Fruit fly (Drosophila melanogaster): Measurements from ENCODE around the gene CG14710.

The CG14710 gene

dm6 chr3R:11582253-11582589, 37.7 kb upstream of the CG14710 start (continued):
- TF ChIP-seq Sox14 (GFP tag; optimal IDR thresholded peaks at IDR 0.05) (peak; percentile 83), Ets21C (GFP tag; optimal IDR thresholded peaks at IDR 0.05) (no peak), CG11762 (GFP tag; optimal IDR thresholded peaks at IDR 0.05; ENCODE audit: insufficient read depth) (peak; percentile 72), CG4318 (GFP tag; optimal IDR thresholded peaks at IDR 0.05) (no peak), svp (GFP tag) (no peak), CG34406 (GFP tag; optimal IDR thresholded peaks at IDR 0.05) (no peak), net (GFP tag; optimal IDR thresholded peaks at IDR 0.05) (peak; percentile 90)

DNA sequence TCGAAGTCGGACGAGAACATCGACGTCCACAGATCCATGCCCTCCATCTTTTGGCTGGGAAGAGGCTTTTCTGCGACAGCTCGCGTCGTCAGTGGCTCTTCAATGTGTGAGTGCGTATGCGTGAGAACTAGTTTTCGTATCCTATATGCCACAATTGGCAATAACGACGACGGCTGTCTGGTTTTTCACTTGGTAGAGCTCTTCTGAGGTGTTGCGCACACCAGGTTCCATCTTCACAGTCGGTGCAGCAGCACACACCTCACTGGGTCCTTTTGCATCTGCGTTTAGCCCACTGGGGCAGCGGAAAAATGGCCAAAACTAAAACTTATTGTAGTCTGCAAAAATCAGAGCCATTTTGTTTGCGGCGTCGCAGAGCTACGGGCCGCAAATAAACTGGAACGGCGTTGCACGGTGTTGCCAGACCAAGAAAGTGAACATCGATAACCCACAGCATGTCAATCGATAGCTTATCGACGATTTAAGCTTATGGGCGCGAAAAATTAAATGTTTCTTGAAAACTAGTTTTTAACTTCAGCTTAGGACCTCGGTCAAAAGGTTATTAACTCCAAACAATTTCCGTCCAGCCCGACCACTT, 30.0 kb upstream of the CG14710 start, which contains the start of gene CG6791:
TSS of gene CG6791 (minus strand) at position 383 of the 595 bp plus-strand sequence.
- TF ChIP-seq CG6163 (GFP tag; IDR thresholded peaks at IDR 0.05) (no peak; the same call in 2 of the 3 replicates), CG3032 (tag; optimal IDR thresholded peaks at IDR 0.05) (no peak), salr (GFP tag; optimal IDR thresholded peaks at IDR 0.05) (no peak), CG6808 (GFP tag; optimal IDR thresholded peaks at IDR 0.05) (no peak), ss (GFP tag; optimal IDR thresholded peaks at IDR 0.05) (no peak), Blimp-1 (GFP tag; optimal IDR thresholded peaks at IDR 0.05) (no peak)

DNA sequence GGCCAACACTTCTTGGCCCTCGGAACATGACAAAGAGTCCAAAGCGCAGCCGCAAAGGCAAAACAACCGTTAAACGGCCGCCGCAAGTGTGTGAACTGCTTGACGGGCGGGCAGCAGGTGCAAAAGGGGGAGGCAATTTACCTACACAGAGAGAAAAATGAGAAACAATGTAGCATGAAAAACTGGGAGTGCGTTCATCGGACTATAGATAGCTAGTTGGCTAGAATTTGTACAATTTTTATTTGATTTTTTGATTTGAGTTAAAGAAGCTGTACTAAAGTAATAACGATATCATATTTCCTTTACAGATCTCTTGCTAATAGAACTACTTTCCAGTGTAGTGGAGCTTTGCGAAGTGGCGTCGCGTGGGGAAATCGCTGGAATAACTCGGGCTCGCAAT, 24.4 kb upstream of the CG14710 start:
- TF ChIP-seq salr (GFP tag; optimal IDR thresholded peaks at IDR 0.05) (peak in 1 of 2 experiments; percentile 28), Gug (GFP tag; IDR thresholded peaks at IDR 0.05) (no peak; the same call in 1 of the 2 replicates), CG15336 (GFP tag; IDR thresholded peaks at IDR 0.05) (peak; percentile 73), CG3032 (tag; optimal IDR thresholded peaks at IDR 0.05) (peak; percentile 28), net (GFP tag; optimal IDR thresholded peaks at IDR 0.05) (peak; percentile 41), Lpt (GFP tag; optimal IDR thresholded peaks at IDR 0.05) (peak; percentile 51), CG11294 (GFP tag; IDR thresholded peaks at IDR 0.05) (peak; percentile 44), dac (GFP tag; optimal IDR thresholded peaks at IDR 0.05) (peak; percentile 6), acj6 (GFP tag; optimal IDR thresholded peaks at IDR 0.05) (peak; percentile 34), svp (GFP tag) (no peak), CG6163 (GFP tag; IDR thresholded peaks at IDR 0.05) (peak; percentile 51; the same call in 1 of the 3 replicates), pdm3 (GFP tag; optimal IDR thresholded peaks at IDR 0.05) (no peak), CG4318 (GFP tag; optimal IDR thresholded peaks at IDR 0.05) (peak; percentile 60), ss (GFP tag; optimal IDR thresholded peaks at IDR 0.05) (peak in 1 of 2 experiments; percentile 19), lz (GFP tag; optimal IDR thresholded peaks at IDR 0.05) (peak; percentile 6), Sox15 (GFP tag; optimal IDR thresholded peaks at IDR 0.05) (no peak), fd85E (GFP tag; optimal IDR thresholded peaks at IDR 0.05) (no peak), achi (GFP tag; optimal IDR thresholded peaks at IDR 0.05) (peak; percentile 22), fd59A (GFP tag; optimal IDR thresholded peaks at IDR 0.05) (peak; percentile 5), Sox14 (GFP tag; optimal IDR thresholded peaks at IDR 0.05) (peak; percentile 26), CG6792 (GFP tag; optimal IDR thresholded peaks at IDR 0.05) (peak; percentile 2), CG34406 (GFP tag; optimal IDR thresholded peaks at IDR 0.05) (peak; percentile 8), CG11762 (GFP tag; optimal IDR thresholded peaks at IDR 0.05; ENCODE audit: insufficient read depth) (peak; percentile 22), Eip78C (GFP tag) (peak; percentile 81), CG31627 (GFP tag; optimal IDR thresholded peaks at IDR 0.05) (no peak), Hr39 (GFP tag; optimal IDR thresholded peaks at IDR 0.05) (peak; percentile 21), Ets96B (tag; optimal IDR thresholded peaks at IDR 0.05) (peak; percentile 5), CG3919 (GFP tag; optimal IDR thresholded peaks at IDR 0.05) (peak; percentile 32), OdsH (GFP tag; optimal IDR thresholded peaks at IDR 0.05) (no peak), CG6276 (GFP tag; optimal IDR thresholded peaks at IDR 0.05) (peak; percentile 42), CG32006 (GFP tag; optimal IDR thresholded peaks at IDR 0.05) (peak; percentile 79), CG8119 (GFP tag; IDR thresholded peaks at IDR 0.05) (peak; percentile 75), spab (GFP tag; optimal IDR thresholded peaks at IDR 0.05) (no peak), eg (GFP tag; IDR thresholded peaks at IDR 0.05) (peak; percentile 74), CG16779 (tag; optimal IDR thresholded peaks at IDR 0.05) (no peak), esn (GFP tag; optimal IDR thresholded peaks at IDR 0.05) (peak; percentile 10), Ets21C (GFP tag; optimal IDR thresholded peaks at IDR 0.05) (no peak)

Data from whole organism, prepupa.